Fruit fly (Drosophila melanogaster) whole organism, embryonic: ENCODE results near the gene CG16903.

ENCODE experiments used
- CG10366 ChIP-seq: fragments of 200-800 bp; sonication (Bioruptor generic); IDR thresholded peaks from 2 replicates; pipeline ENCODE4 v1.3.6; 2022; ENCODE audit warnings: missing biosample characterization, missing genetic modification characterization
- CG12071 ChIP-seq: fragments of 200-800 bp; sonication (Bioruptor generic); optimal IDR thresholded peaks from 3 replicates; lab custom pipeline; 2018; ENCODE audit warnings: missing biosample characterization, mild to moderate bottlenecking, missing genetic modification characterization
- CG12391 ChIP-seq: fragments of 200-800 bp; sonication (Bioruptor generic); optimal IDR thresholded peaks from 3 replicates; lab custom pipeline; 2018; ENCODE audit warnings: missing biosample characterization, mild to moderate bottlenecking, missing genetic modification characterization, moderate library complexity
- CG17359 ChIP-seq: fragments of 200-800 bp; sonication (Bioruptor generic); optimal IDR thresholded peaks from 3 replicates; lab custom pipeline; 2018; ENCODE audit warnings: missing biosample characterization, mild to moderate bottlenecking, missing genetic modification characterization, moderate library complexity
- CG17802 ChIP-seq: fragments of 200-800 bp; sonication (Bioruptor generic); optimal IDR thresholded peaks from 2 replicates; lab custom pipeline; 2018; ENCODE audit warnings: missing biosample characterization, mild to moderate bottlenecking, missing genetic modification characterization, moderate library complexity
- CG18599 ChIP-seq: fragments of 200-800 bp; sonication (Bioruptor generic); optimal IDR thresholded peaks from 3 replicates; lab custom pipeline; 2017; ENCODE audit warnings: missing biosample characterization, missing genetic modification characterization, mild to moderate bottlenecking, moderate library complexity, missing genetic modification reagents
- CG30403 ChIP-seq: fragments of 200-800 bp; sonication (Bioruptor generic); optimal IDR thresholded peaks from 3 replicates; lab custom pipeline; 2016; ENCODE audit warnings: missing biosample characterization, missing genetic modification characterization
- CG7271 ChIP-seq: fragments of 200-800 bp; sonication (Bioruptor generic); optimal IDR thresholded peaks from 2 replicates; lab custom pipeline; 2018; ENCODE audit warnings: missing biosample characterization, mild to moderate bottlenecking, missing genetic modification characterization, moderate library complexity
- CG8290 ChIP-seq, 3 experiments: fragments of 200-800 bp; sonication (Bioruptor generic); optimal IDR thresholded peaks; 2 replicates each; lab custom pipeline; 2016 to 2019; ENCODE audit warnings: missing biosample characterization in 3 of 3, missing genetic modification characterization in 3 of 3, mild to moderate bottlenecking in 2 of 3, moderate library complexity in 1 of 3
- CG9215 ChIP-seq: fragments of 200-800 bp; sonication (Bioruptor generic); IDR thresholded peaks from 2 replicates; pipeline ENCODE4 v1.3.6; 2022; ENCODE audit warnings: missing biosample characterization, missing genetic modification characterization
- CoRest ChIP-seq: fragments of 200-800 bp; sonication (Bioruptor generic); optimal IDR thresholded peaks from 3 replicates; lab custom pipeline; 2018; ENCODE audit warnings: missing biosample characterization, mild to moderate bottlenecking, missing genetic modification characterization, moderate library complexity
- D ChIP-seq, 2 experiments: fragments of 200-800 bp in 1 of 2; fragments of >200 bp in 1 of 2; sonication (Bioruptor generic) in 1 of 2; optimal IDR thresholded peaks; 2 replicates in 1 of 2; 3 replicates in 1 of 2; lab custom pipeline; 2017; ENCODE audit warnings: mild to moderate bottlenecking in 1 of 2, missing biosample characterization in 1 of 2, missing genetic modification characterization in 1 of 2, missing genetic modification reagents in 1 of 2
- D19A ChIP-seq: fragments of 200-800 bp; optimal IDR thresholded peaks from 3 replicates; lab custom pipeline; 2019; ENCODE audit warnings: missing biosample characterization, mild to moderate bottlenecking, missing genetic modification characterization, moderate library complexity
- Deaf1 ChIP-seq: fragments of 200-800 bp; optimal IDR thresholded peaks from 3 replicates; lab custom pipeline; 2019; ENCODE audit warnings: missing biosample characterization, mild to moderate bottlenecking, missing genetic modification characterization, moderate library complexity
- Dfd ChIP-seq, 2 experiments: fragments of >200 bp; optimal IDR thresholded peaks; 2 replicates each; lab custom pipeline; 2017; ENCODE audit warnings: missing biosample characterization in 2 of 2, missing genetic modification characterization in 2 of 2
- Fer3 ChIP-seq: fragments of 200-800 bp; sonication (Bioruptor generic); optimal IDR thresholded peaks from 2 replicates; lab custom pipeline; 2018; ENCODE audit warnings: missing biosample characterization, mild to moderate bottlenecking, missing genetic modification characterization, moderate library complexity
- Gug ChIP-seq: fragments of 200-800 bp; sonication (Bioruptor generic); IDR thresholded peaks from 4 replicates; pipeline ENCODE4 v1.3.6; 2022; ENCODE audit warnings: missing biosample characterization, missing genetic modification characterization
- HmgZ ChIP-seq: fragments of 200-800 bp; sonication (Bioruptor generic); optimal IDR thresholded peaks from 2 replicates; lab custom pipeline; 2018; ENCODE audit warnings: missing biosample characterization, mild to moderate bottlenecking, missing genetic modification characterization
- Hr51 ChIP-seq, 2 experiments: fragments of 200-800 bp; sonication (Bioruptor generic); optimal IDR thresholded peaks; 2 replicates in 1 of 2; 3 replicates in 1 of 2; lab custom pipeline; 2016 to 2018; ENCODE audit warnings: missing biosample characterization in 2 of 2, missing genetic modification characterization in 2 of 2, mild to moderate bottlenecking in 1 of 2, moderate library complexity in 1 of 2
- Lhr ChIP-seq: fragments of 200-800 bp; sonication (Bioruptor generic); optimal IDR thresholded peaks from 3 replicates; lab custom pipeline; 2017; ENCODE audit warnings: mild to moderate bottlenecking, missing biosample characterization, missing genetic modification reagents, missing genetic modification characterization
- Myb ChIP-seq: fragments of 200-800 bp; sonication (Bioruptor generic); optimal IDR thresholded peaks from 2 replicates; lab custom pipeline; 2016; ENCODE audit warnings: missing biosample characterization, missing genetic modification characterization
- Oli ChIP-seq: fragments of 200-800 bp; sonication (Bioruptor generic); optimal IDR thresholded peaks from 2 replicates; lab custom pipeline; 2018; ENCODE audit warnings: missing biosample characterization, mild to moderate bottlenecking, missing genetic modification characterization, moderate library complexity
- Sox102F ChIP-seq: fragments of 200-800 bp; sonication (Bioruptor generic); optimal IDR thresholded peaks from 2 replicates; lab custom pipeline; 2018; ENCODE audit warnings: missing biosample characterization, mild to moderate bottlenecking, missing genetic modification characterization, moderate library complexity
- Xbp1 ChIP-seq: fragments of 200-800 bp; sonication (Bioruptor generic); optimal IDR thresholded peaks from 3 replicates; lab custom pipeline; 2016; ENCODE audit warnings: missing biosample characterization, mild to moderate bottlenecking, missing genetic modification characterization
- amos ChIP-seq: fragments of 200-800 bp; sonication (Bioruptor generic); IDR thresholded peaks from 2 replicates; pipeline ENCODE4 v1.3.6; 2022; ENCODE audit warnings: missing biosample characterization, missing genetic modification characterization; ENCODE audit not compliant: partially characterized antibody
- crol ChIP-seq: fragments of 200-800 bp; sonication (Bioruptor generic); IDR thresholded peaks from 2 replicates; pipeline ENCODE4 v1.3.6; 2022; ENCODE audit warnings: missing biosample characterization, missing genetic modification characterization
- danr ChIP-seq: fragments of 200-800 bp; sonication (Bioruptor generic); IDR thresholded peaks from 2 replicates; pipeline ENCODE4 v1.3.6; 2022; ENCODE audit warnings: missing biosample characterization, missing genetic modification characterization
- exex ChIP-seq: fragments of 200-800 bp; sonication (Bioruptor generic); optimal IDR thresholded peaks from 4 replicates; lab custom pipeline; 2018; ENCODE audit warnings: missing biosample characterization, mild to moderate bottlenecking, missing genetic modification characterization, moderate library complexity
- eyg ChIP-seq: fragments of 200-800 bp; sonication (Bioruptor generic); optimal IDR thresholded peaks from 3 replicates; lab custom pipeline; 2016; ENCODE audit warnings: missing biosample characterization, missing genetic modification characterization
- gcm ChIP-seq: fragments of 200-800 bp; sonication (Bioruptor generic); optimal IDR thresholded peaks from 2 replicates; lab custom pipeline; 2019; ENCODE audit warnings: missing biosample characterization, mild to moderate bottlenecking, missing genetic modification characterization, moderate library complexity
- gfzf ChIP-seq: fragments of 200-800 bp; sonication (Bioruptor generic); optimal IDR thresholded peaks from 2 replicates; lab custom pipeline; 2016; ENCODE audit warnings: missing biosample characterization, mild to moderate bottlenecking, missing genetic modification characterization, moderate library complexity
- grau ChIP-seq: fragments of 200-800 bp; optimal IDR thresholded peaks from 3 replicates; lab custom pipeline; 2019; ENCODE audit warnings: missing biosample characterization, mild to moderate bottlenecking, missing genetic modification characterization, moderate library complexity
- grn ChIP-seq: fragments of 200-800 bp; sonication (Bioruptor generic); optimal IDR thresholded peaks from 3 replicates; lab custom pipeline; 2017; ENCODE audit warnings: missing biosample characterization, missing genetic modification characterization
- gsb-n ChIP-seq: fragments of 200-800 bp; sonication (Bioruptor generic); optimal IDR thresholded peaks from 3 replicates; lab custom pipeline; 2018; ENCODE audit warnings: missing biosample characterization, mild to moderate bottlenecking, missing genetic modification characterization
- mirr ChIP-seq: fragments of 200-800 bp; sonication (Bioruptor generic); optimal IDR thresholded peaks from 3 replicates; lab custom pipeline; 2018; ENCODE audit warnings: missing biosample characterization, mild to moderate bottlenecking, missing genetic modification characterization
- nom ChIP-seq: fragments of 200-800 bp; sonication (Bioruptor generic); optimal IDR thresholded peaks from 2 replicates; lab custom pipeline; 2017; ENCODE audit warnings: missing biosample characterization, missing genetic modification characterization, mild to moderate bottlenecking, moderate library complexity, missing genetic modification reagents
- phol ChIP-seq: fragments of 200-800 bp; sonication (Bioruptor generic); optimal IDR thresholded peaks from 3 replicates; lab custom pipeline; 2018; ENCODE audit warnings: missing biosample characterization, mild to moderate bottlenecking, missing genetic modification characterization, moderate library complexity
- pum ChIP-seq: fragments of 200-800 bp; sonication (Bioruptor generic); optimal IDR thresholded peaks from 2 replicates; lab custom pipeline; 2016; ENCODE audit warnings: missing biosample characterization, missing genetic modification characterization
- pzg ChIP-seq: fragments of 200-800 bp; sonication (Bioruptor generic); optimal IDR thresholded peaks from 3 replicates; lab custom pipeline; 2018; ENCODE audit warnings: missing biosample characterization, mild to moderate bottlenecking, missing genetic modification characterization, moderate library complexity
- sqz ChIP-seq: fragments of 200-800 bp; sonication (Bioruptor generic); optimal IDR thresholded peaks from 3 replicates; lab custom pipeline; 2018; ENCODE audit warnings: missing biosample characterization, mild to moderate bottlenecking, missing genetic modification characterization
- trem ChIP-seq: fragments of 200-800 bp; optimal IDR thresholded peaks from 3 replicates; lab custom pipeline; 2019; ENCODE audit warnings: missing biosample characterization, mild to moderate bottlenecking, missing genetic modification characterization, moderate library complexity
- zfh2 ChIP-seq: fragments of 200-800 bp; sonication (Bioruptor generic); optimal IDR thresholded peaks from 2 replicates; lab custom pipeline; 2016; ENCODE audit warnings: missing biosample characterization, missing genetic modification characterization

The CG16903 gene

dm6 chrX:2043660-2044397 is 36.4 kb downstream of the CG16903 start, which contains the start of gene CG4325:
Gene CG4325 (minus strand): TSS chrX:2043818.
- TF ChIP-seq Deaf1 (tag; lab: Kevin White, UChicago): peak; percentile 19
- TF ChIP-seq crol (GFP tag; lab: Robert Waterston, UW): peak; percentile 70
- TF ChIP-seq danr (GFP tag; lab: Robert Waterston, UW): no peak
- peak; percentile 2 for TF ChIP-seq grn

dm6 chrX:2041981-2042847 is 38.0 kb downstream of the CG16903 start, which contains the start of the genes Actn and usp:
Gene Actn (minus strand): TSS chrX:2042311.
Gene usp (minus strand): TSS chrX:2042311.
- TF ChIP-seq gsb-n (tag; lab: Kevin White, UChicago) (peak; percentile 58), HmgZ (tag; lab: Kevin White, UChicago) (peak; percentile 30), CG30403 (peak; percentile 10), CG17802 (tag; lab: Kevin White, UChicago) (peak; percentile 83), Fer3 (tag; lab: Kevin White, UChicago) (peak; percentile 20), sqz (GFP tag; lab: Kevin White, UChicago) (peak; percentile 49), CG18599 (GFP tag; lab: Kevin White, UChicago) (peak; percentile 3), Lhr (GFP tag; lab: Kevin White, UChicago) (peak; percentile 59), D (optimal IDR thresholded peaks at IDR 0.05; lab: Kevin White, UChicago) (no peak), D (GFP tag; optimal IDR thresholded peaks at IDR 0.05; lab: Kevin White, UChicago) (peak; percentile 43), CG10366 (GFP tag; lab: Robert Waterston, UW) (0 out of 2 replicates have a peak, but pooled peaks have one; percentile 17), gfzf (GFP tag; lab: Kevin White, UChicago) (peak; percentile 10), CG12391 (peak; percentile 53), crol (GFP tag; lab: Robert Waterston, UW) (peak; percentile 82), Sox102F (GFP tag; lab: Kevin White, UChicago) (peak; percentile 35), D19A (tag; lab: Kevin White, UChicago) (peak; percentile 40), phol (tag; lab: Kevin White, UChicago) (peak; percentile 75), CG9215 (no peak), Myb (GFP tag; lab: Kevin White, UChicago) (no peak), eyg (GFP tag; lab: Kevin White, UChicago) (no peak), zfh2 (GFP tag; lab: Kevin White, UChicago) (no peak), CoRest (tag; lab: Kevin White, UChicago) (peak; percentile 42), amos (peak; percentile 10; the same call in 1 of the 2 replicates), nom (GFP tag; lab: Kevin White, UChicago) (peak; percentile 63), CG12071 (no peak), CG17359 (peak; percentile 8), CG7271 (no peak), Hr51 (GFP tag; optimal IDR thresholded peaks at IDR 0.05; lab: Kevin White, UChicago) (peak in 1 of 2 experiments; percentile 28), Xbp1 (peak; percentile 28), CG8290 (GFP tag; optimal IDR thresholded peaks at IDR 0.05; lab: Kevin White, UChicago) (no peak), CG8290 (tag; optimal IDR thresholded peaks at IDR 0.05; lab: Kevin White, UChicago) (peak in 1 of 2 experiments; percentile 57), trem (tag; lab: Kevin White, UChicago) (peak; percentile 56), Oli (tag; lab: Kevin White, UChicago) (peak; percentile 1), gcm (GFP tag; lab: Kevin White, UChicago) (peak; percentile 9), exex (tag; lab: Kevin White, UChicago) (peak; percentile 92), grau (tag; lab: Kevin White, UChicago) (peak; percentile 33), Gug (GFP tag; lab: Robert Waterston, UW) (no peak), mirr (GFP tag; lab: Kevin White, UChicago) (peak; percentile 2), pzg (peak; percentile 49), Dfd (GFP tag; optimal IDR thresholded peaks at IDR 0.05; lab: Kevin White, UChicago) (peak in 1 of 2 experiments; percentile 48), pum (no peak)
